Worm (Caenorhabditis elegans) whole organism, late embryonic: ENCODE results near the gene gck-4.
A peak's percentile ranks its signal among the peaks of the same experiment; 100 is the strongest.

Experiments used
- C08G9.2 ChIP-seq: sonication (generic microtip); optimal IDR thresholded peaks from 2 replicates; lab custom pipeline; 2016; ENCODE audit warnings: mild to moderate bottlenecking, missing genetic modification characterization, moderate library complexity, missing compliant biosample characterization
- C38D4.7 ChIP-seq: fragments of 200-800 bp; sonication (Bioruptor generic); optimal IDR thresholded peaks from 2 replicates; lab custom pipeline; 2018; ENCODE audit warnings: mild to moderate bottlenecking, missing genetic modification characterization, moderate library complexity, missing compliant biosample characterization
- K09A11.1 ChIP-seq: sonication (generic microtip); optimal IDR thresholded peaks from 2 replicates; lab custom pipeline; 2017; ENCODE audit warnings: antibody characterized with exemption, mild to moderate bottlenecking, missing genetic modification characterization, missing compliant biosample characterization; ENCODE audit not compliant: insufficient read depth
- T23F11.4 ChIP-seq: fragments of 200-800 bp; sonication (Bioruptor generic); optimal IDR thresholded peaks from 2 replicates; lab custom pipeline; 2018; ENCODE audit warnings: mild to moderate bottlenecking, missing genetic modification characterization, missing compliant biosample characterization
- ahr-1 ChIP-seq: sonication (generic microtip); optimal IDR thresholded peaks from 2 replicates; lab custom pipeline; 2016; ENCODE audit warnings: missing genetic modification characterization, missing compliant biosample characterization
- ceh-14 ChIP-seq: sonication (generic microtip); optimal IDR thresholded peaks from 2 replicates; lab custom pipeline; 2016; ENCODE audit warnings: missing genotype, missing genetic modification characterization, missing compliant biosample characterization
- ceh-18 ChIP-seq: sonication (generic microtip); optimal IDR thresholded peaks from 2 replicates; lab custom pipeline; 2016; ENCODE audit warnings: missing genetic modification characterization, missing compliant biosample characterization
- ceh-19 ChIP-seq: fragments of 200-800 bp; sonication (Bioruptor generic); optimal IDR thresholded peaks from 2 replicates; lab custom pipeline; 2018; ENCODE audit warnings: mild to moderate bottlenecking, missing genetic modification characterization, missing compliant biosample characterization
- ceh-34 ChIP-seq: sonication (generic microtip); optimal IDR thresholded peaks from 2 replicates; lab custom pipeline; 2016; ENCODE audit warnings: mild to moderate bottlenecking, missing genetic modification characterization, missing compliant biosample characterization
- che-1 ChIP-seq: sonication (generic microtip); optimal IDR thresholded peaks from 2 replicates; lab custom pipeline; 2016; ENCODE audit warnings: mild to moderate bottlenecking, missing genetic modification characterization, missing compliant biosample characterization
- dmd-4 ChIP-seq: sonication (generic microtip); optimal IDR thresholded peaks from 2 replicates; lab custom pipeline; 2016; ENCODE audit warnings: borderline replicate concordance, missing genetic modification characterization, missing compliant biosample characterization
- elt-2 ChIP-seq: sonication (generic microtip); optimal IDR thresholded peaks from 2 replicates; lab custom pipeline; 2016; ENCODE audit warnings: missing genetic modification reagents, missing genetic modification characterization, missing compliant biosample characterization
- ets-4 ChIP-seq: sonication (generic microtip); optimal IDR thresholded peaks from 2 replicates; lab custom pipeline; 2016; ENCODE audit warnings: missing genetic modification characterization, missing compliant biosample characterization
- fkh-10 ChIP-seq: fragments of 150-350 bp; optimal IDR thresholded peaks from 2 replicates; lab custom pipeline; 2014; ENCODE audit warnings: missing biosample characterization, missing genetic modification reagents, missing genetic modification characterization
- hlh-13 ChIP-seq: fragments of 200-800 bp; sonication (Bioruptor generic); optimal IDR thresholded peaks from 2 replicates; lab custom pipeline; 2018; ENCODE audit warnings: mild to moderate bottlenecking, missing genetic modification characterization, missing compliant biosample characterization
- hlh-15 ChIP-seq: sonication (generic microtip); optimal IDR thresholded peaks from 2 replicates; lab custom pipeline; 2016; ENCODE audit warnings: missing genetic modification characterization, missing compliant biosample characterization
- hlh-6 ChIP-seq: sonication (generic microtip); optimal IDR thresholded peaks from 2 replicates; lab custom pipeline; 2016; ENCODE audit warnings: missing genotype, missing genetic modification characterization, missing compliant biosample characterization
- lim-6 ChIP-seq: sonication (generic microtip); optimal IDR thresholded peaks from 2 replicates; lab custom pipeline; 2016; ENCODE audit warnings: missing genetic modification characterization, missing compliant biosample characterization
- lin-11 ChIP-seq: fragments of 200-800 bp; sonication (Bioruptor generic); optimal IDR thresholded peaks from 2 replicates; lab custom pipeline; 2018; ENCODE audit warnings: mild to moderate bottlenecking, missing genetic modification characterization, missing compliant biosample characterization
- madf-2 ChIP-seq: sonication (generic microtip); optimal IDR thresholded peaks from 2 replicates; lab custom pipeline; 2017; ENCODE audit warnings: missing genetic modification characterization, missing compliant biosample characterization
- nfya-1 ChIP-seq: sonication (generic microtip); optimal IDR thresholded peaks from 2 replicates; lab custom pipeline; 2017; ENCODE audit warnings: missing genetic modification characterization, mild to moderate bottlenecking, missing compliant biosample characterization, antibody characterized with exemption, moderate library complexity
- nhr-232 ChIP-seq: sonication (generic microtip); optimal IDR thresholded peaks from 2 replicates; lab custom pipeline; 2016; ENCODE audit warnings: missing genetic modification characterization, missing compliant biosample characterization
- npax-4 ChIP-seq: sonication (generic microtip); optimal IDR thresholded peaks from 2 replicates; lab custom pipeline; 2016; ENCODE audit warnings: missing genetic modification characterization, missing compliant biosample characterization
- odd-2 ChIP-seq: sonication (generic microtip); optimal IDR thresholded peaks from 2 replicates; lab custom pipeline; 2017; ENCODE audit warnings: antibody characterized with exemption, mild to moderate bottlenecking, missing genetic modification characterization, missing compliant biosample characterization
- pat-9 ChIP-seq: fragments of 200-800 bp; sonication (Bioruptor generic); optimal IDR thresholded peaks from 2 replicates; lab custom pipeline; 2018; ENCODE audit warnings: mild to moderate bottlenecking, missing genetic modification characterization, moderate library complexity, missing compliant biosample characterization
- pha-2 ChIP-seq: sonication (generic microtip); optimal IDR thresholded peaks from 2 replicates; lab custom pipeline; 2017; ENCODE audit warnings: mild to moderate bottlenecking, missing genetic modification characterization, missing compliant biosample characterization
- pha-4 ChIP-seq: fragments of 150-350 bp; optimal IDR thresholded peaks from 2 replicates; lab custom pipeline; 2018; ENCODE audit warnings: missing biosample characterization, missing genetic modification reagents, missing genetic modification characterization
- pqm-1 ChIP-seq: sonication (generic microtip); optimal IDR thresholded peaks from 2 replicates; lab custom pipeline; 2016; ENCODE audit warnings: missing genetic modification characterization, missing compliant biosample characterization
- ref-2 ChIP-seq: sonication (generic microtip); optimal IDR thresholded peaks from 2 replicates; lab custom pipeline; 2016; ENCODE audit warnings: missing genetic modification characterization, missing compliant biosample characterization
- rnt-1 ChIP-seq: sonication (generic microtip); optimal IDR thresholded peaks from 2 replicates; lab custom pipeline; 2016; ENCODE audit warnings: missing genetic modification characterization, missing compliant biosample characterization
- sdc-2 ChIP-seq: sonication (generic microtip); optimal IDR thresholded peaks from 2 replicates; lab custom pipeline; 2016; ENCODE audit warnings: missing genotype, missing genetic modification characterization, missing compliant biosample characterization
- sox-2 ChIP-seq: fragments of 200-800 bp; sonication (Bioruptor generic); IDR thresholded peaks from 2 replicates; pipeline ENCODE4 v1.3.6; 2022; ENCODE audit warnings: missing genetic modification reagents, missing genetic modification characterization, missing compliant biosample characterization
- sox-4 ChIP-seq: sonication (generic microtip); optimal IDR thresholded peaks from 2 replicates; lab custom pipeline; 2017; ENCODE audit warnings: mild to moderate bottlenecking, missing genetic modification characterization, inconsistent platforms, missing compliant biosample characterization
- syd-9 ChIP-seq: sonication (generic microtip); optimal IDR thresholded peaks from 2 replicates; lab custom pipeline; 2016; ENCODE audit warnings: mild to moderate bottlenecking, missing genetic modification characterization, moderate library complexity, missing compliant biosample characterization
- tbx-2 ChIP-seq: sonication (generic microtip); optimal IDR thresholded peaks from 2 replicates; lab custom pipeline; 2016; ENCODE audit warnings: missing genetic modification characterization, missing compliant biosample characterization
- ttx-3 ChIP-seq: sonication (generic microtip); optimal IDR thresholded peaks from 2 replicates; lab custom pipeline; 2016; ENCODE audit warnings: missing genetic modification reagents, missing genetic modification characterization, missing compliant biosample characterization
- unc-55 ChIP-seq: sonication (generic microtip); optimal IDR thresholded peaks from 2 replicates; lab custom pipeline; 2017; ENCODE audit warnings: missing biosample characterization, missing genetic modification reagents, missing genetic modification characterization
- unc-86 ChIP-seq: sonication (generic microtip); optimal IDR thresholded peaks from 2 replicates; lab custom pipeline; 2016; ENCODE audit warnings: missing genetic modification characterization, missing compliant biosample characterization
- ztf-16 ChIP-seq: sonication (generic microtip); optimal IDR thresholded peaks from 2 replicates; lab custom pipeline; 2017; ENCODE audit warnings: missing genetic modification characterization, missing compliant biosample characterization

gck-4 gene

ce11 chrX:13650799-13651198, 26.2 kb upstream of the gck-4 start, which contains the start of gene C40C9.4:
TSS of gene C40C9.4 (plus strand) at chrX:13651099.
- TF ChIP-seq pha-4, result no peak
- no peak for TF ChIP-seq C08G9.2 (tag; lab: Kevin White, UChicago)
- no peak for TF ChIP-seq ceh-14 (tag; lab: Kevin White, UChicago)
- no peak for TF ChIP-seq ttx-3 (tag; lab: Kevin White, UChicago)
- TF ChIP-seq ceh-34 (tag; lab: Kevin White, UChicago), result no peak
- no peak for TF ChIP-seq hlh-15 (tag; lab: Kevin White, UChicago)
- no peak for TF ChIP-seq nfya-1 (tag; lab: Kevin White, UChicago)
- TF ChIP-seq ets-4 (tag; lab: Kevin White, UChicago), result no peak
- TF ChIP-seq sox-4 (tag; lab: Kevin White, UChicago), result no peak
- TF ChIP-seq fkh-10 (GFP tag; lab: Kevin White, UChicago), result no peak
- TF ChIP-seq lim-6 (tag; lab: Kevin White, UChicago), result no peak
- TF ChIP-seq pqm-1 (tag; lab: Kevin White, UChicago), result no peak
- TF ChIP-seq ceh-18 (tag; lab: Kevin White, UChicago), result no peak
- TF ChIP-seq madf-2 (tag; lab: Kevin White, UChicago), result no peak
- no peak for TF ChIP-seq K09A11.1 (tag; lab: Kevin White, UChicago)

ce11 chrX:13653573-13653972, 23.4 kb upstream of the gck-4 start:
- TF ChIP-seq nhr-232 (peak; percentile 37), unc-86 (tag; lab: Kevin White, UChicago) (peak; percentile 46), rnt-1 (no peak), unc-55 (GFP tag; lab: Kevin White, UChicago) (no peak), T23F11.4 (GFP tag; lab: Kevin White, UChicago) (no peak), tbx-2 (tag; lab: Kevin White, UChicago) (peak; percentile 43), ztf-16 (tag; lab: Kevin White, UChicago) (peak; percentile 36), hlh-6 (tag; lab: Kevin White, UChicago) (peak; percentile 63), sox-4 (tag; lab: Kevin White, UChicago) (peak; percentile 26), elt-2 (tag; lab: Kevin White, UChicago) (peak; percentile 53), sox-2 (GFP tag; lab: Robert Waterston, UW) (peak; percentile 56; the same call in 1 of the 2 replicates), pha-2 (tag; lab: Kevin White, UChicago) (peak; percentile 14), hlh-13 (GFP tag; lab: Kevin White, UChicago) (peak; percentile 41), odd-2 (tag; lab: Kevin White, UChicago) (peak; percentile 26), pat-9 (peak; percentile 20), C38D4.7 (GFP tag; lab: Kevin White, UChicago) (peak; percentile 21), pqm-1 (tag; lab: Kevin White, UChicago) (no peak), C08G9.2 (tag; lab: Kevin White, UChicago) (no peak), che-1 (tag; lab: Kevin White, UChicago) (peak; percentile 47), sdc-2 (peak; percentile 54), lin-11 (tag; lab: Kevin White, UChicago) (peak; percentile 25), npax-4 (no peak)

ce11 chrX:13654276-13654675, 22.7 kb upstream of the gck-4 start:
- TF ChIP-seq ref-2 (tag; lab: Kevin White, UChicago), result no peak
- no peak for TF ChIP-seq npax-4
- no peak for TF ChIP-seq ceh-19
- TF ChIP-seq elt-2 (tag; lab: Kevin White, UChicago), result no peak
- TF ChIP-seq dmd-4 (tag; lab: Kevin White, UChicago), result no peak
- TF ChIP-seq nfya-1 (tag; lab: Kevin White, UChicago), result no peak
- no peak for TF ChIP-seq ahr-1 (tag; lab: Kevin White, UChicago)
- TF ChIP-seq odd-2 (tag; lab: Kevin White, UChicago), result no peak
- no peak for TF ChIP-seq syd-9
